Fruit fly (Drosophila melanogaster) whole organism, embryonic: ENCODE data around the gene CG33124.

Source experiments
- Ada2b ChIP-seq: fragments of 200-800 bp; sonication (Bioruptor generic); IDR thresholded peaks from 2 replicates; pipeline ENCODE4 v1.3.6; 2022; ENCODE audit warnings: missing biosample characterization, missing genetic modification characterization
- Bdp1 ChIP-seq: fragments of 200-800 bp; sonication (Bioruptor generic); optimal IDR thresholded peaks from 3 replicates; lab custom pipeline; 2016; ENCODE audit warnings: missing biosample characterization, missing genetic modification characterization
- CG11093 ChIP-seq: fragments of 200-800 bp; sonication (Bioruptor generic); IDR thresholded peaks from 3 replicates; pipeline ENCODE4 v1.3.6; 2022; ENCODE audit warnings: missing biosample characterization, missing genetic modification characterization
- CG12155 ChIP-seq: fragments of 200-800 bp; sonication (Bioruptor generic); optimal IDR thresholded peaks from 3 replicates; lab custom pipeline; 2016; ENCODE audit warnings: missing biosample characterization, missing genetic modification characterization
- CG12219 ChIP-seq: fragments of 200-800 bp; sonication (Bioruptor generic); optimal IDR thresholded peaks from 3 replicates; lab custom pipeline; 2018; ENCODE audit warnings: missing biosample characterization, mild to moderate bottlenecking, missing genetic modification characterization
- CG13287 ChIP-seq: fragments of 200-800 bp; sonication (Bioruptor generic); IDR thresholded peaks from 2 replicates; pipeline ENCODE4 v1.3.6; 2022; ENCODE audit warnings: missing biosample characterization, missing genetic modification characterization; ENCODE audit not compliant: partially characterized antibody
- CG13624 ChIP-seq: fragments of 200-800 bp; sonication (Bioruptor generic); optimal IDR thresholded peaks from 2 replicates; lab custom pipeline; 2016; ENCODE audit warnings: missing biosample characterization, missing genetic modification characterization
- CG13775 ChIP-seq: fragments of 200-800 bp; sonication (Bioruptor generic); optimal IDR thresholded peaks from 3 replicates; lab custom pipeline; 2017; ENCODE audit warnings: missing biosample characterization, mild to moderate bottlenecking, missing genetic modification characterization
- CG14050 ChIP-seq: fragments of 200-800 bp; sonication (Bioruptor generic); IDR thresholded peaks from 3 replicates; pipeline ENCODE4 v1.3.6; 2022; ENCODE audit warnings: missing biosample characterization, missing genetic modification characterization
- CG14710 ChIP-seq: fragments of 200-800 bp; sonication (Bioruptor generic); optimal IDR thresholded peaks from 3 replicates; lab custom pipeline; 2019; ENCODE audit warnings: missing biosample characterization, mild to moderate bottlenecking, missing genetic modification characterization, moderate library complexity
- CG15269 ChIP-seq: fragments of 200-800 bp; sonication (Bioruptor generic); optimal IDR thresholded peaks from 2 replicates; lab custom pipeline; 2018; ENCODE audit warnings: missing biosample characterization, mild to moderate bottlenecking, missing genetic modification characterization, moderate library complexity
- CG17385 ChIP-seq: fragments of 200-800 bp; sonication (Bioruptor generic); optimal IDR thresholded peaks from 3 replicates; lab custom pipeline; 2018; ENCODE audit warnings: missing biosample characterization, mild to moderate bottlenecking, missing genetic modification characterization
- CG18764 ChIP-seq: fragments of 200-800 bp; sonication (Bioruptor generic); optimal IDR thresholded peaks from 3 replicates; lab custom pipeline; 2016; ENCODE audit warnings: missing biosample characterization, missing genetic modification characterization
- CG2116 ChIP-seq: fragments of 200-800 bp; sonication (Bioruptor generic); optimal IDR thresholded peaks from 3 replicates; lab custom pipeline; 2018; ENCODE audit warnings: missing biosample characterization, mild to moderate bottlenecking, missing genetic modification characterization
- CG2199 ChIP-seq: fragments of 200-800 bp; sonication (Bioruptor generic); IDR thresholded peaks from 3 replicates; pipeline ENCODE4 v1.3.6; 2022; ENCODE audit warnings: missing biosample characterization, missing genetic modification characterization
- CG4328 ChIP-seq: fragments of 200-800 bp; sonication (Bioruptor generic); optimal IDR thresholded peaks from 3 replicates; lab custom pipeline; 2017; ENCODE audit warnings: missing biosample characterization, missing genetic modification reagents, missing genetic modification characterization
- CG6254 ChIP-seq: fragments of 200-800 bp; sonication (Bioruptor generic); optimal IDR thresholded peaks from 3 replicates; lab custom pipeline; 2017; ENCODE audit warnings: mild to moderate bottlenecking, missing biosample characterization, missing genetic modification reagents, missing genetic modification characterization
- CG8089 ChIP-seq: fragments of 200-800 bp; sonication (Bioruptor generic); optimal IDR thresholded peaks from 3 replicates; lab custom pipeline; 2016; ENCODE audit warnings: missing biosample characterization, missing genetic modification characterization
- CG8281 ChIP-seq: fragments of 200-800 bp; sonication (Bioruptor generic); optimal IDR thresholded peaks from 2 replicates; lab custom pipeline; 2018; ENCODE audit warnings: missing biosample characterization, mild to moderate bottlenecking, missing genetic modification characterization, moderate library complexity
- CG9727 ChIP-seq: fragments of 200-800 bp; sonication (Bioruptor generic); optimal IDR thresholded peaks from 3 replicates; lab custom pipeline; 2017; ENCODE audit warnings: missing biosample characterization, mild to moderate bottlenecking, missing genetic modification characterization
- CG9797 ChIP-seq: fragments of 200-800 bp; sonication (Bioruptor generic); optimal IDR thresholded peaks from 3 replicates; lab custom pipeline; 2018; ENCODE audit warnings: missing biosample characterization, mild to moderate bottlenecking, missing genetic modification characterization
- D19B ChIP-seq: fragments of 200-800 bp; sonication (Bioruptor generic); optimal IDR thresholded peaks from 2 replicates; lab custom pipeline; 2017; ENCODE audit warnings: missing biosample characterization, mild to moderate bottlenecking, missing genetic modification characterization
- Deaf1 ChIP-seq: fragments of 200-800 bp; optimal IDR thresholded peaks from 3 replicates; lab custom pipeline; 2019; ENCODE audit warnings: missing biosample characterization, mild to moderate bottlenecking, missing genetic modification characterization, moderate library complexity
- Dip2 ChIP-seq: fragments of 200-800 bp; sonication (Bioruptor generic); IDR thresholded peaks from 2 replicates; pipeline ENCODE4 v1.3.6; 2022; ENCODE audit warnings: missing biosample characterization, missing genetic modification characterization
- HLHmδ ChIP-seq: fragments of 200-800 bp; sonication (Bioruptor generic); optimal IDR thresholded peaks from 2 replicates; lab custom pipeline; 2018; ENCODE audit warnings: missing biosample characterization, mild to moderate bottlenecking, missing genetic modification characterization, moderate library complexity
- Mad ChIP-seq: fragments of 200-800 bp; sonication (Bioruptor generic); optimal IDR thresholded peaks from 2 replicates; lab custom pipeline; 2016; ENCODE audit warnings: missing biosample characterization, missing genetic modification characterization
- Mrtf ChIP-seq: fragments of 200-800 bp; sonication (Bioruptor generic); IDR thresholded peaks from 3 replicates; pipeline ENCODE4 v1.3.6; 2022; ENCODE audit warnings: missing biosample characterization, missing genetic modification characterization
- Oaz ChIP-seq: fragments of 200-800 bp; sonication (Bioruptor generic); IDR thresholded peaks from 2 replicates; pipeline ENCODE4 v1.3.6; 2022; ENCODE audit warnings: missing biosample characterization, missing genetic modification characterization
- Oli ChIP-seq: fragments of 200-800 bp; sonication (Bioruptor generic); optimal IDR thresholded peaks from 2 replicates; lab custom pipeline; 2018; ENCODE audit warnings: missing biosample characterization, mild to moderate bottlenecking, missing genetic modification characterization, moderate library complexity
- Rx ChIP-seq: fragments of 200-800 bp; sonication (Bioruptor generic); IDR thresholded peaks from 2 replicates; pipeline ENCODE4 v1.3.6; 2022; ENCODE audit warnings: missing biosample characterization, missing genetic modification characterization
- TFAM ChIP-seq: fragments of 200-800 bp; sonication (Bioruptor generic); optimal IDR thresholded peaks from 2 replicates; lab custom pipeline; 2017; ENCODE audit warnings: missing biosample characterization, missing genetic modification characterization, inconsistent platforms
- Vsx1 ChIP-seq: fragments of 200-800 bp; sonication (Bioruptor generic); optimal IDR thresholded peaks from 2 replicates; lab custom pipeline; 2017; ENCODE audit warnings: missing biosample characterization, mild to moderate bottlenecking, missing genetic modification characterization, missing genetic modification reagents
- ab ChIP-seq: fragments of 200-800 bp; sonication (Bioruptor generic); optimal IDR thresholded peaks from 2 replicates; lab custom pipeline; 2016; ENCODE audit warnings: missing biosample characterization, missing genetic modification characterization
- cas ChIP-seq: fragments of 200-800 bp; sonication (Bioruptor generic); IDR thresholded peaks from 2 replicates; pipeline ENCODE4 v1.3.6; 2022; ENCODE audit warnings: missing biosample characterization, missing genetic modification characterization
- cg ChIP-seq: fragments of 200-800 bp; sonication (Bioruptor generic); optimal IDR thresholded peaks from 3 replicates; lab custom pipeline; 2019; ENCODE audit warnings: missing biosample characterization, mild to moderate bottlenecking, missing genetic modification characterization, moderate library complexity
- crc ChIP-seq: fragments of 200-800 bp; sonication (Bioruptor generic); optimal IDR thresholded peaks from 2 replicates; lab custom pipeline; 2016; ENCODE audit warnings: missing biosample characterization, missing genetic modification characterization
- exex ChIP-seq: fragments of 200-800 bp; sonication (Bioruptor generic); optimal IDR thresholded peaks from 4 replicates; lab custom pipeline; 2018; ENCODE audit warnings: missing biosample characterization, mild to moderate bottlenecking, missing genetic modification characterization, moderate library complexity
- gem ChIP-seq: fragments of 200-800 bp; sonication (Bioruptor generic); optimal IDR thresholded peaks from 2 replicates; lab custom pipeline; 2019; ENCODE audit warnings: missing biosample characterization, mild to moderate bottlenecking, missing genetic modification characterization, moderate library complexity
- gsb ChIP-seq: fragments of 200-800 bp; sonication (Bioruptor generic); IDR thresholded peaks from 2 replicates; pipeline ENCODE4 v1.3.6; 2022; ENCODE audit warnings: missing biosample characterization, missing genetic modification characterization
- jing ChIP-seq: fragments of 200-800 bp; sonication (Bioruptor generic); optimal IDR thresholded peaks from 2 replicates; lab custom pipeline; 2018; ENCODE audit warnings: missing biosample characterization, mild to moderate bottlenecking, missing genetic modification characterization
- jumu ChIP-seq: fragments of 200-800 bp; sonication (Bioruptor generic); optimal IDR thresholded peaks from 3 replicates; lab custom pipeline; 2016; ENCODE audit warnings: missing biosample characterization, missing genetic modification characterization
- kah ChIP-seq: fragments of 200-800 bp; sonication (Bioruptor generic); optimal IDR thresholded peaks from 2 replicates; lab custom pipeline; 2018; ENCODE audit warnings: missing biosample characterization, mild to moderate bottlenecking, missing genetic modification characterization
- oc ChIP-seq: fragments of 200-800 bp; sonication (Bioruptor generic); optimal IDR thresholded peaks from 2 replicates; lab custom pipeline; 2018; ENCODE audit warnings: missing biosample characterization, mild to moderate bottlenecking, missing genetic modification characterization, moderate library complexity
- onecut ChIP-seq: fragments of 200-800 bp; sonication (Bioruptor generic); IDR thresholded peaks from 2 replicates; pipeline ENCODE4 v1.3.6; 2022; ENCODE audit warnings: missing biosample characterization, missing genetic modification characterization
- pb ChIP-seq: fragments of 200-800 bp; sonication (Bioruptor generic); optimal IDR thresholded peaks from 3 replicates; lab custom pipeline; 2016; ENCODE audit warnings: missing biosample characterization, missing genetic modification characterization
- pita ChIP-seq: fragments of 200-800 bp; sonication (Bioruptor generic); optimal IDR thresholded peaks from 2 replicates; lab custom pipeline; 2017; ENCODE audit warnings: missing biosample characterization, mild to moderate bottlenecking, missing genetic modification characterization
- repo ChIP-seq: fragments of 200-800 bp; sonication (Bioruptor generic); optimal IDR thresholded peaks from 2 replicates; lab custom pipeline; 2016; ENCODE audit warnings: missing biosample characterization, missing genetic modification characterization
- sens-2 ChIP-seq: fragments of 200-800 bp; sonication (Bioruptor generic); IDR thresholded peaks from 2 replicates; pipeline ENCODE4 v1.3.6; 2022; ENCODE audit warnings: missing biosample characterization, missing genetic modification characterization
- sr ChIP-seq: fragments of 200-800 bp; sonication (Bioruptor generic); IDR thresholded peaks from 3 replicates; pipeline ENCODE4 v1.3.6; 2022; ENCODE audit warnings: missing biosample characterization, missing genetic modification characterization
- tap ChIP-seq: fragments of 200-800 bp; optimal IDR thresholded peaks from 3 replicates; lab custom pipeline; 2019; ENCODE audit warnings: missing biosample characterization, mild to moderate bottlenecking, missing genetic modification characterization, moderate library complexity
- ttk ChIP-seq: fragments of 200-800 bp; sonication (Bioruptor generic); IDR thresholded peaks from 2 replicates; pipeline ENCODE4 v2.1.2; 2022; ENCODE audit warnings: missing biosample characterization, missing genetic modification characterization

Gene CG33124

dm6 chr2L:2164520-2165237, 44.2 kb downstream of the CG33124 start (continued):
- peak; percentile 38 for TF ChIP-seq Vsx1 (GFP tag; lab: Kevin White, UChicago)
- TF ChIP-seq CG9797 (GFP tag; lab: Kevin White, UChicago) = peak; percentile 9
- TF ChIP-seq sr = no peak
- no peak for TF ChIP-seq Oaz
- peak; percentile 72 for TF ChIP-seq CG6254 (GFP tag; lab: Kevin White, UChicago)
- TF ChIP-seq oc (tag; lab: Kevin White, UChicago) = peak; percentile 44
- TF ChIP-seq CG12219 = peak; percentile 61
- TF ChIP-seq crc (GFP tag; lab: Kevin White, UChicago) = peak; percentile 34
- TF ChIP-seq kah (GFP tag; lab: Kevin White, UChicago) = no peak
- TF ChIP-seq CG9727 (GFP tag; lab: Kevin White, UChicago) = peak; percentile 89
- peak; percentile 29 for TF ChIP-seq CG2116 (GFP tag; lab: Kevin White, UChicago)
- peak; percentile 71 for TF ChIP-seq CG13775 (GFP tag; lab: Kevin White, UChicago)
- no peak for TF ChIP-seq D19B (GFP tag; lab: Kevin White, UChicago)
- no peak for TF ChIP-seq TFAM (GFP tag; lab: Kevin White, UChicago)
- TF ChIP-seq cg (GFP tag; lab: Kevin White, UChicago) = no peak
- TF ChIP-seq ttk (GFP tag; lab: Robert Waterston, UW) = no peak
- TF ChIP-seq pb (GFP tag; lab: Kevin White, UChicago) = peak; percentile 42
- TF ChIP-seq Rx (GFP tag; lab: Robert Waterston, UW) = peak; percentile 18; the same call in 1 of the 2 replicates
- TF ChIP-seq ab (GFP tag; lab: Kevin White, UChicago) = peak; percentile 38
- TF ChIP-seq jumu (GFP tag; lab: Kevin White, UChicago) = peak; percentile 53
- no peak for TF ChIP-seq pita (GFP tag; lab: Kevin White, UChicago)
- TF ChIP-seq Mad = no peak
- peak; percentile 3 for TF ChIP-seq CG17385 (GFP tag; lab: Kevin White, UChicago)
- TF ChIP-seq CG4328 = peak; percentile 16
- TF ChIP-seq CG13287 = no peak
- TF ChIP-seq exex (tag; lab: Kevin White, UChicago) = no peak
- no peak for TF ChIP-seq Dip2
- TF ChIP-seq Oli (tag; lab: Kevin White, UChicago) = peak; percentile 60
- TF ChIP-seq Deaf1 = peak; percentile 30
- TF ChIP-seq CG13624 (GFP tag; lab: Kevin White, UChicago) = peak; percentile 46
- TF ChIP-seq Ada2b (GFP tag; lab: Robert Waterston, UW) = peak; percentile 44; the same call in 1 of the 2 replicates
- TF ChIP-seq CG2199 (GFP tag; lab: Robert Waterston, UW) = peak; percentile 66; the same call in 2 of the 3 replicates
- TF ChIP-seq CG18764 (GFP tag; lab: Kevin White, UChicago) = peak; percentile 50
- peak; percentile 54; the same call in 1 of the 3 replicates for TF ChIP-seq CG11093 (GFP tag; lab: Robert Waterston, UW)
- peak; percentile 34 for TF ChIP-seq CG8089
- peak; percentile 31 for TF ChIP-seq jing (GFP tag; lab: Kevin White, UChicago)
- TF ChIP-seq CG12155 (GFP tag; lab: Kevin White, UChicago) = peak; percentile 66
- peak; percentile 26 for TF ChIP-seq repo (GFP tag; lab: Kevin White, UChicago)
- peak; percentile 29 for TF ChIP-seq Bdp1 (GFP tag; lab: Kevin White, UChicago)
- TF ChIP-seq gsb = no peak

- TF ChIP-seq CG14710 (peak; percentile 92), HLHmδ (GFP tag; lab: Kevin White, UChicago) (peak; percentile 16), Mrtf (GFP tag; lab: Robert Waterston, UW) (peak; percentile 92), cas (GFP tag; lab: Robert Waterston, UW) (peak; percentile 78), Oli (tag; lab: Kevin White, UChicago) (peak; percentile 87), CG15269 (tag; lab: Kevin White, UChicago) (peak; percentile 79), CG4328 (peak; percentile 45), gem (peak; percentile 93), CG8281 (tag; lab: Kevin White, UChicago) (peak; percentile 67), sens-2 (peak; percentile 94), CG14050 (GFP tag; lab: Robert Waterston, UW) (peak; percentile 81), onecut (peak; percentile 87), tap (tag; lab: Kevin White, UChicago) (peak; percentile 73)
Measured at dm6 chr2L:2163568-2163953, 45.3 kb downstream of the CG33124 start.
